Worm (Caenorhabditis elegans) whole organism, L4 larva: ENCODE results near the gene Y57G11C.52.

ENCODE experiments used
- D1046.2 ChIP-seq: fragments of 200-800 bp; sonication (Bioruptor generic); IDR thresholded peaks from 2 replicates; pipeline ENCODE4 v1.3.6; 2022; ENCODE audit warnings: missing genetic modification characterization, missing compliant biosample characterization
- F26F4.8 ChIP-seq: fragments of 200-800 bp; sonication (Bioruptor generic); conservative IDR thresholded peaks from 2 replicates; pipeline ENCODE4 v1.3.6; 2022; ENCODE audit warnings: missing genetic modification characterization, missing compliant biosample characterization
- F37D6.2 ChIP-seq: sonication (generic microtip); optimal IDR thresholded peaks from 2 replicates; lab custom pipeline; 2016; ENCODE audit warnings: mild to moderate bottlenecking, missing genetic modification characterization, missing compliant biosample characterization
- F49E8.2 ChIP-seq: sonication (generic microtip); optimal IDR thresholded peaks from 2 replicates; lab custom pipeline; 2016; ENCODE audit warnings: missing compliant biosample characterization, mild to moderate bottlenecking, missing genetic modification characterization, borderline replicate concordance
- R02D3.7 ChIP-seq: fragments of 150-350 bp; sonication (generic microtip); optimal IDR thresholded peaks from 3 replicates; lab custom pipeline; 2014; ENCODE audit warnings: missing biosample characterization, missing genetic modification characterization
- Y105C5A.15 ChIP-seq: fragments of 200-800 bp; sonication (Bioruptor generic); IDR thresholded peaks from 2 replicates; pipeline ENCODE4 v1.3.6; 2022; ENCODE audit warnings: missing genetic modification characterization, missing compliant biosample characterization
- Y48G9A.11 ChIP-seq: fragments of 200-800 bp; sonication (Bioruptor generic); IDR thresholded peaks from 2 replicates; pipeline ENCODE4 v1.3.6; 2022; ENCODE audit warnings: missing genetic modification reagents, missing genetic modification characterization, missing compliant biosample characterization
- ZK337.2 ChIP-seq: fragments of 200-800 bp; sonication (Bioruptor generic); IDR thresholded peaks from 2 replicates; pipeline ENCODE4 v1.3.6; 2022; ENCODE audit warnings: missing genetic modification reagents, missing genetic modification characterization, missing compliant biosample characterization
- aha-1 ChIP-seq: fragments of 150-350 bp; peaks from one replicate; lab custom pipeline; 2014; ENCODE audit warnings: missing biosample characterization, missing genetic modification characterization
- aly-2 ChIP-seq: sonication (generic microtip); optimal IDR thresholded peaks from 2 replicates; lab custom pipeline; 2018; ENCODE audit warnings: missing biosample characterization, missing genetic modification characterization
- arid-1 ChIP-seq: fragments of 200-800 bp; sonication (Bioruptor generic); conservative IDR thresholded peaks from 2 replicates; pipeline ENCODE4 v1.3.6; 2022; ENCODE audit warnings: missing genetic modification reagents, missing genetic modification characterization, missing compliant biosample characterization
- attf-4 ChIP-seq: sonication (generic microtip); optimal IDR thresholded peaks from 3 replicates; lab custom pipeline; 2017; ENCODE audit warnings: missing biosample characterization, missing genetic modification characterization
- ceh-28 ChIP-seq: fragments of 150-350 bp; optimal IDR thresholded peaks from 2 replicates; lab custom pipeline; 2014; ENCODE audit warnings: missing biosample characterization, missing genetic modification reagents, missing genetic modification characterization
- ceh-32 ChIP-seq: sonication (generic microtip); optimal IDR thresholded peaks from 2 replicates; lab custom pipeline; 2016; ENCODE audit warnings: mild to moderate bottlenecking, missing genetic modification characterization, missing compliant biosample characterization; ENCODE audit not compliant: poor library complexity
- ceh-82 ChIP-seq: sonication (generic microtip); optimal IDR thresholded peaks from 2 replicates; lab custom pipeline; 2017; ENCODE audit warnings: missing biosample characterization, missing genetic modification characterization
- ctbp-1 ChIP-seq: fragments of 200-800 bp; sonication (Bioruptor generic); IDR thresholded peaks from 2 replicates; pipeline ENCODE4 v1.3.6; 2022; ENCODE audit warnings: missing genetic modification reagents, missing genetic modification characterization, missing compliant biosample characterization
- daf-12 ChIP-seq: fragments of 150-350 bp; optimal IDR thresholded peaks from 2 replicates; lab custom pipeline; 2014; ENCODE audit warnings: missing biosample characterization, missing genetic modification reagents, missing genetic modification characterization
- daf-16 ChIP-seq, 3 experiments: sonication (generic microtip); optimal IDR thresholded peaks; 2 replicates each; lab custom pipeline; 2016 to 2017; ENCODE audit warnings: missing genetic modification characterization in 3 of 3, missing genetic modification reagents in 3 of 3, mild to moderate bottlenecking in 2 of 3, missing compliant biosample characterization in 2 of 3, missing biosample characterization in 1 of 3, moderate library complexity in 1 of 3
- daf-19 ChIP-seq: fragments of 200-800 bp; sonication (Bioruptor generic); conservative IDR thresholded peaks from 2 replicates; pipeline ENCODE4 v1.3.6; 2022; ENCODE audit warnings: missing genetic modification characterization, missing compliant biosample characterization
- dmd-6 ChIP-seq: fragments of 200-800 bp; sonication (Bioruptor generic); IDR thresholded peaks from 2 replicates; pipeline ENCODE4 v1.3.6; 2022; ENCODE audit warnings: missing genetic modification reagents, missing genetic modification characterization, missing compliant biosample characterization
- dmd-9 ChIP-seq: fragments of 200-800 bp; sonication (Bioruptor generic); IDR thresholded peaks from 2 replicates; pipeline ENCODE4 v1.3.6; 2022; ENCODE audit warnings: missing genetic modification reagents, missing genetic modification characterization, missing compliant biosample characterization
- fos-1 ChIP-seq: fragments of 150-350 bp; optimal IDR thresholded peaks from 2 replicates; lab custom pipeline; 2014; ENCODE audit warnings: missing biosample characterization, missing genetic modification characterization
- hif-1 ChIP-seq, 2 experiments: sonication (generic microtip); optimal IDR thresholded peaks; 2 replicates each; lab custom pipeline; 2016 to 2017; ENCODE audit warnings: missing compliant biosample characterization in 2 of 2, missing genetic modification characterization in 2 of 2, missing genetic modification reagents in 2 of 2, missing genotype in 2 of 2, mild to moderate bottlenecking in 1 of 2
- jun-1 ChIP-seq: fragments of 150-350 bp; optimal IDR thresholded peaks from 2 replicates; lab custom pipeline; 2014; ENCODE audit warnings: missing biosample characterization, missing genetic modification reagents, missing genetic modification characterization
- lim-7 ChIP-seq: fragments of 200-800 bp; sonication (Bioruptor generic); IDR thresholded peaks from 2 replicates; pipeline ENCODE4 v1.3.6; 2022; ENCODE audit warnings: missing genetic modification characterization, missing compliant biosample characterization
- lin-1 ChIP-seq: fragments of 200-800 bp; sonication (Bioruptor generic); IDR thresholded peaks from 2 replicates; pipeline ENCODE4 v1.3.6; 2022; ENCODE audit warnings: missing genetic modification reagents, missing genetic modification characterization, missing compliant biosample characterization
- lin-13 ChIP-seq: fragments of 150-350 bp; optimal IDR thresholded peaks from 2 replicates; lab custom pipeline; 2014; ENCODE audit warnings: missing biosample characterization, missing genetic modification reagents, missing genetic modification characterization
- lin-15B ChIP-seq: fragments of 150-350 bp; sonication (generic microtip); optimal IDR thresholded peaks from 3 replicates; lab custom pipeline; 2014; ENCODE audit warnings: missing biosample characterization, missing genetic modification characterization
- lin-29 ChIP-seq: fragments of 200-800 bp; sonication (Bioruptor generic); IDR thresholded peaks from 2 replicates; pipeline ENCODE4 v1.3.6; 2022; ENCODE audit warnings: missing genetic modification reagents, missing genetic modification characterization, missing compliant biosample characterization
- lin-38 ChIP-seq: fragments of 200-800 bp; sonication (Bioruptor generic); IDR thresholded peaks from 2 replicates; pipeline ENCODE4 v1.3.6; 2022; ENCODE audit warnings: missing genetic modification reagents, missing genetic modification characterization, missing compliant biosample characterization
- lir-3 ChIP-seq: sonication (generic microtip); optimal IDR thresholded peaks from 2 replicates; lab custom pipeline; 2016; ENCODE audit warnings: mild to moderate bottlenecking, missing genetic modification characterization, missing compliant biosample characterization
- madf-5 ChIP-seq, 2 experiments: fragments of 200-800 bp; sonication (Bioruptor generic); IDR thresholded peaks; 2 replicates each; pipeline ENCODE4 v1.3.6; 2022; ENCODE audit warnings: missing compliant biosample characterization in 2 of 2, missing genetic modification characterization in 2 of 2
- mdt-29 ChIP-seq: fragments of 200-800 bp; sonication (Bioruptor generic); IDR thresholded peaks from 2 replicates; pipeline ENCODE4 v1.3.6; 2022; ENCODE audit warnings: missing genetic modification reagents, missing genetic modification characterization, missing compliant biosample characterization
- mxl-2 ChIP-seq: fragments of 200-800 bp; sonication (Bioruptor generic); conservative IDR thresholded peaks from 2 replicates; pipeline ENCODE4 v1.3.6; 2022; ENCODE audit warnings: missing genetic modification reagents, missing genetic modification characterization, missing compliant biosample characterization
- nhr-102 ChIP-seq: sonication (generic microtip); optimal IDR thresholded peaks from 2 replicates; lab custom pipeline; 2016; ENCODE audit warnings: mild to moderate bottlenecking, missing genetic modification characterization, moderate library complexity, missing compliant biosample characterization
- nhr-111 ChIP-seq: fragments of 200-800 bp; sonication (Bioruptor generic); optimal IDR thresholded peaks from 2 replicates; lab custom pipeline; 2018; ENCODE audit warnings: mild to moderate bottlenecking, missing genetic modification characterization, missing compliant biosample characterization
- nhr-237 ChIP-seq: sonication (generic microtip); optimal IDR thresholded peaks from 2 replicates; lab custom pipeline; 2017; ENCODE audit warnings: missing biosample characterization, missing genetic modification characterization
- nhr-28 ChIP-seq: fragments of 150-350 bp; optimal IDR thresholded peaks from 2 replicates; lab custom pipeline; 2014; ENCODE audit warnings: missing biosample characterization, missing genetic modification characterization
- nhr-42 ChIP-seq: fragments of 200-800 bp; sonication (Bioruptor generic); IDR thresholded peaks from 2 replicates; pipeline ENCODE4 v1.3.6; 2022; ENCODE audit warnings: missing genetic modification characterization, missing compliant biosample characterization
- nhr-6 ChIP-seq: fragments of 150-350 bp; optimal IDR thresholded peaks from 2 replicates; lab custom pipeline; 2014; ENCODE audit warnings: missing biosample characterization, missing genetic modification characterization
- nhr-77 ChIP-seq: fragments of 150-350 bp; optimal IDR thresholded peaks from 2 replicates; lab custom pipeline; 2014; ENCODE audit warnings: missing biosample characterization, missing genetic modification characterization
- saeg-2 ChIP-seq: fragments of 200-800 bp; sonication (Bioruptor generic); IDR thresholded peaks from 2 replicates; pipeline ENCODE4 v1.3.6; 2022; ENCODE audit warnings: missing genetic modification reagents, missing genetic modification characterization, missing compliant biosample characterization
- set-16 ChIP-seq: fragments of 200-800 bp; sonication (Bioruptor generic); IDR thresholded peaks from 2 replicates; pipeline ENCODE4 v1.3.6; 2022; ENCODE audit warnings: missing genetic modification reagents, missing genetic modification characterization, missing compliant biosample characterization
- snpc-4 ChIP-seq: fragments of 150-350 bp; optimal IDR thresholded peaks from 2 replicates; lab custom pipeline; 2014; ENCODE audit warnings: missing biosample characterization, missing genetic modification characterization
- tag-97 ChIP-seq: fragments of 200-800 bp; sonication (Bioruptor generic); IDR thresholded peaks from 2 replicates; pipeline ENCODE4 v1.3.6; 2022; ENCODE audit warnings: missing genetic modification characterization, missing compliant biosample characterization
- tra-1 ChIP-seq: fragments of 200-800 bp; sonication (Bioruptor generic); IDR thresholded peaks from 2 replicates; pipeline ENCODE4 v1.3.6; 2022; ENCODE audit warnings: missing genetic modification reagents, missing genetic modification characterization, missing compliant biosample characterization
- unc-39 ChIP-seq: sonication (generic microtip); optimal IDR thresholded peaks from 2 replicates; lab custom pipeline; 2017; ENCODE audit warnings: missing biosample characterization, missing genetic modification characterization
- unc-62 ChIP-seq, 3 experiments: fragments of 150-350 bp in 1 of 3; sonication (generic microtip); optimal IDR thresholded peaks in 2 of 3; peaks in 1 of 3; 1 replicate in 1 of 3; 2 replicates in 2 of 3; lab custom pipeline; 2014 to 2017; ENCODE audit warnings: missing biosample characterization in 3 of 3, missing genetic modification characterization in 3 of 3, missing genetic modification reagents in 3 of 3, missing genotype in 1 of 3
- vab-7 ChIP-seq: fragments of 200-800 bp; sonication (Bioruptor generic); IDR thresholded peaks from 2 replicates; pipeline ENCODE4 v1.3.6; 2022; ENCODE audit warnings: missing genetic modification reagents, missing genetic modification characterization, missing compliant biosample characterization
- zfp-2 ChIP-seq: sonication (generic microtip); optimal IDR thresholded peaks from 2 replicates; lab custom pipeline; 2016; ENCODE audit warnings: mild to moderate bottlenecking, missing genetic modification characterization, missing compliant biosample characterization
- zip-11 ChIP-seq: fragments of 200-800 bp; sonication (Bioruptor generic); IDR thresholded peaks from 2 replicates; pipeline ENCODE4 v1.3.6; 2022; ENCODE audit warnings: missing genetic modification characterization, missing compliant biosample characterization
- ztf-11 ChIP-seq: fragments of 150-350 bp; optimal IDR thresholded peaks from 2 replicates; lab custom pipeline; 2014; ENCODE audit warnings: missing biosample characterization, missing genetic modification characterization

The Y57G11C.52 gene

DNA sequence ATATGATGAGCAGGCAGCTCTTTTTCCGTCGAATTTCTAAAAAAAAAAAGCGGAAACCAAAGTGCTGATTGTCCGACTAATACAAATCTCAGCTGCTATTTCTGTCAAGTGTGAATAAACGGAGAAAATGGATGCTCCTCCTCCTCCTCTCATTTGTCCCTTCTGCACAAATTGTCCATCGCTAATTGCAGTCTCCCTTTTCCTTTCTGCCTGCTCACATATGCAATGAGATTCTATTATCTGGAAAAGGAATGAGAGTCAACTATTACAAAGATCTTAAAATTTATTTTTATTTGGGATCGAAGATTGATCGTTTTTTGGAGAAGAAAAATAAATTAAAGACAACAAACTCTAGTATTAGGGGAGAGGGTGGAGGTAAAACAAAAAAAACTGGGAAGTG is 31.5 kb upstream of the Y57G11C.52 start (continued):
- peak; percentile 55 for TF ChIP-seq aly-2
- TF ChIP-seq dmd-9 (GFP tag; lab: Robert Waterston, UW): no peak
- TF ChIP-seq F37D6.2 (tag; lab: Kevin White, UChicago): no peak
- no peak; the same call in 1 of the 2 replicates for TF ChIP-seq Y48G9A.11 (GFP tag; lab: Robert Waterston, UW)
- no peak for TF ChIP-seq mdt-29 (GFP tag; lab: Robert Waterston, UW)
- TF ChIP-seq tra-1 (GFP tag; lab: Robert Waterston, UW): no peak
- no peak for TF ChIP-seq lin-15B (tag; lab: Kevin White, UChicago)
- no peak for TF ChIP-seq F26F4.8
- TF ChIP-seq zfp-2 (tag; lab: Kevin White, UChicago): no peak
- TF ChIP-seq ceh-32 (tag; lab: Kevin White, UChicago): no peak
- TF ChIP-seq nhr-111 (GFP tag; lab: Kevin White, UChicago): peak; percentile 31
- TF ChIP-seq lin-13 (GFP tag; lab: Kevin White, UChicago): peak; percentile 31
- TF ChIP-seq lim-7 (GFP tag; lab: Robert Waterston, UW): no peak
- no peak for TF ChIP-seq dmd-6
- no peak for TF ChIP-seq daf-12 (tag; lab: Kevin White, UChicago)
- no peak for TF ChIP-seq ztf-11 (tag; lab: Kevin White, UChicago)
- TF ChIP-seq fos-1 (tag; lab: Kevin White, UChicago): peak; percentile 7
- TF ChIP-seq unc-62 (GFP tag; optimal IDR thresholded peaks at IDR 0.05 in 1 of 2; lab: Kevin White, UChicago): peak in 1 of 2 experiments; percentile 47
- TF ChIP-seq unc-62 (tag; optimal IDR thresholded peaks at IDR 0.05; lab: Kevin White, UChicago): no peak
- no peak for TF ChIP-seq zip-11 (GFP tag; lab: Robert Waterston, UW)
- no peak for TF ChIP-seq D1046.2 (GFP tag; lab: Robert Waterston, UW)
- peak; percentile 65 for TF ChIP-seq nhr-102
- TF ChIP-seq snpc-4 (tag; lab: Kevin White, UChicago): no peak
- no peak for TF ChIP-seq unc-39
- TF ChIP-seq tag-97: no peak
- no peak for TF ChIP-seq jun-1 (tag; lab: Kevin White, UChicago)
- no peak for TF ChIP-seq arid-1 (GFP tag; lab: Robert Waterston, UW)
- no peak for TF ChIP-seq attf-4 (tag; lab: Kevin White, UChicago)
- TF ChIP-seq ceh-82 (tag; lab: Kevin White, UChicago): no peak
- TF ChIP-seq ceh-28 (tag; lab: Kevin White, UChicago): no peak
- TF ChIP-seq Y105C5A.15 (GFP tag; lab: Robert Waterston, UW): no peak
- TF ChIP-seq nhr-42 (GFP tag; lab: Robert Waterston, UW): no peak
- TF ChIP-seq lin-29 (GFP tag; lab: Robert Waterston, UW): no peak
- TF ChIP-seq set-16 (GFP tag; lab: Robert Waterston, UW): no peak
- TF ChIP-seq ZK337.2 (GFP tag; lab: Robert Waterston, UW): no peak
- no peak for TF ChIP-seq nhr-237 (tag; lab: Kevin White, UChicago)
- TF ChIP-seq mxl-2 (GFP tag; lab: Robert Waterston, UW): no peak
- no peak for TF ChIP-seq F49E8.2 (tag; lab: Kevin White, UChicago)
- TF ChIP-seq ctbp-1 (GFP tag; lab: Robert Waterston, UW): no peak
- TF ChIP-seq R02D3.7 (tag; lab: Kevin White, UChicago): no peak
- TF ChIP-seq vab-7 (GFP tag; lab: Robert Waterston, UW): no peak
- no peak for TF ChIP-seq hif-1 (tag; optimal IDR thresholded peaks at IDR 0.05; lab: Kevin White, UChicago)
- no peak for TF ChIP-seq lir-3 (tag; lab: Kevin White, UChicago)
- TF ChIP-seq daf-16 (GFP tag; optimal IDR thresholded peaks at IDR 0.05; lab: Kevin White, UChicago): peak in 1 of 2 experiments; percentile 28
- peak; percentile 12 for TF ChIP-seq daf-16 (tag; optimal IDR thresholded peaks at IDR 0.05; lab: Kevin White, UChicago)
- no peak for TF ChIP-seq lin-1
- no peak for TF ChIP-seq saeg-2 (GFP tag; lab: Robert Waterston, UW)
- 0 out of 2 replicates have a peak, but pooled peaks have one; percentile 13 for TF ChIP-seq daf-19 (GFP tag; lab: Robert Waterston, UW)
- TF ChIP-seq nhr-6: no peak
- peak; percentile 64 for TF ChIP-seq lin-38
- peak; percentile 46 for TF ChIP-seq aha-1
- no peak for TF ChIP-seq nhr-77 (tag; lab: Kevin White, UChicago)
- no peak for TF ChIP-seq madf-5 (GFP tag; IDR thresholded peaks at IDR 0.05; lab: Robert Waterston, UW)
- no peak for TF ChIP-seq nhr-28
